Fruit fly (Drosophila melanogaster): ENCODE measurements around the gene gish.
A peak's percentile ranks its signal among the peaks of the same experiment; 100 is the strongest.

The gish gene

DNA sequence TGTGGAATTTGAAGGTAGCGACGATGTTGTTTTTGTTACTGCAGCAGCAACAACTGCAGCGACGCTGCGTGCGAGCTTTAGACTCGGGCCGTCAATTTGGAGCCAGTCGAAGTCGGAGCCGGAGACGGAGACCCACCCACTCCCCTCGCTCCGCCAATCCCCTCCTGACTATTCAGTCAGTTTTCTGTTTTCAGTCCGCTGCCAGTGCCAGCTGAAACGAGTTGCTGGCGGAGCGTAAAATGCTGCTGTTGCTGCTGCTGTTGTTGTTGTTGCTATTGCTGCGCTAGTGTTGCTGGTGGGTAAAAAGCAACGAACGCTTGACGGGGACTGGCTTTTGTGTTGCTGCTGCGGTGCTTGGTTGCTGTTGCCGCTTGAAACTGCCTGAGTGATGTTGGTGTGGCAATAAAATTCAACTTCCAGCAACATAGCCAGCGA lies 18.3 kb upstream of the gish start:
- TF ChIP-seq tj (GFP tag; optimal IDR thresholded peaks at IDR 0.05) = peak; percentile 95
- no peak for TF ChIP-seq CG7045 (GFP tag; optimal IDR thresholded peaks at IDR 0.05)
- TF ChIP-seq CG1620 (GFP tag; optimal IDR thresholded peaks at IDR 0.05) = no peak
- no peak for TF ChIP-seq kay (GFP tag; ENCODE audit: borderline replicate concordance)

DNA sequence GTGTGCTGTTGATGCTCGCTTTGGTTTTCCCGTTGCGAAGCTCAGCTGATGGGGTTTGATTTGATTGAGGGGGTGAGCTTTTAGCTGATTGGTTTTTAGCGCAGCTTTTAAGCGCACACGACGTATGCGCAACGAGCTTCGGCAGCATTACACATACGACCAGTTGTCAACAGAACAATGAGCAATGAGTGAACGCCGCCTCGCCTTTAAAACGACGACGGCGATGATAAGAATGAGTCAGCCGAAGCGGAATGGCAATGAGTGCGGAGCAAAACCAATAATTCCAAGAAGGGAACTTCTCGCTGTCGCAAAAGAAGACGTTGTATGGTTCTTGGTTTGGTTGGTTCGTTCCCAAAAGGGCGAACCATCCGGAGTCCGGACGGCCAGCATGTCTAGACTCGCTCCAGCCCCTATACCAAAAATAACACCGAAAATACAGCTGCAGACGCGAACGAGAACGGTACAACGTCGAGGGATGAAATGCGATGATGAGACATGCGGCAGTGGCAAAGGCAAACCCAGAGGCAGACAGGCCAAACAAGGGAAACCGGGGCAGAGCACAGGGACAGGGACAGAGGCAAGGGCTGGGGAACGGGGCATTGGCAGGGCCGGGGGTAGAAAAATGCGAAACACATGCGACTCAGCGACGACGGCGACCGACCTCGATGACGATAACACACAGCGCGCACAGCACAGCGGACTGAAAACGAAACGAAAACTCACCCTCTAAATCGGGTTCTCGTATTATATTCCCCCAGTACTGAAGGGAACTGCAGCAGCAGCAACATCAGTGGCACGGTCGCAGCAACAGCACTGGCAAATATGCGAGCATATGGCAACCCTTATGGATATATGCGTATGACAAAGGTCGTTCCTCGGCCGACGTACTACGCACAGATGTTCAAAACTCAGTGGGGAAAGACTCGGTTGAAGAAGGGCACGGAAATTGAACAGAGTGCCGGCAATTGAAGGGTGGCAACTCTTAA lies 17.3 kb upstream of the gish start:
- TF ChIP-seq Mnt (GFP tag; optimal IDR thresholded peaks at IDR 0.05) (peak; percentile 26), kay (GFP tag; ENCODE audit: borderline replicate concordance) (peak; percentile 97), CG14711 (tag; optimal IDR thresholded peaks at IDR 0.05) (peak; percentile 67), CG5204 (GFP tag; optimal IDR thresholded peaks at IDR 0.05) (no peak), CG12768 (GFP tag; optimal IDR thresholded peaks at IDR 0.05) (peak; percentile 12), ovo (GFP tag; optimal IDR thresholded peaks at IDR 0.05) (no peak), cic (GFP tag; optimal IDR thresholded peaks at IDR 0.05) (no peak)

DNA sequence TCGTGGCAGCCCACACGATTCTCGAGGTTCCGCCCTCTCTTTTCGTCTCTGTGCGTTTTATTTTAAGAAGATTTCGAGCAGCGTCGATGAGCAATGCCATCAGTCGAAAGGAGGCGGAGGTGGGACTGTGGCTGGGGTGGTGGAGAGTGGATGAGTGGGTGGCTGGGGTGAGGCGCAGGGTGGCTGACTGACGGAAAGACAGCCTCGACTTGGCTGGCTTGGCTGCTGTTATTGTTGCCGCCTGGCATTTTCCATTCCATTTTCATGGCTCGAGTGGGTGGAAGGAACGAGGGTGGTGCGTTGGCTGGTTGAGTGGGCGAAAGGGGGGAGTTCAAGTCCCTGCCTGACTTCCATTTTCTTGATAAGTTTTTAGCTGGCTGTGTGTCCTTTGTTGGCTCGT lies 16.1 kb upstream of the gish start:
- no peak for TF ChIP-seq pad (GFP tag; optimal IDR thresholded peaks at IDR 0.05)

DNA sequence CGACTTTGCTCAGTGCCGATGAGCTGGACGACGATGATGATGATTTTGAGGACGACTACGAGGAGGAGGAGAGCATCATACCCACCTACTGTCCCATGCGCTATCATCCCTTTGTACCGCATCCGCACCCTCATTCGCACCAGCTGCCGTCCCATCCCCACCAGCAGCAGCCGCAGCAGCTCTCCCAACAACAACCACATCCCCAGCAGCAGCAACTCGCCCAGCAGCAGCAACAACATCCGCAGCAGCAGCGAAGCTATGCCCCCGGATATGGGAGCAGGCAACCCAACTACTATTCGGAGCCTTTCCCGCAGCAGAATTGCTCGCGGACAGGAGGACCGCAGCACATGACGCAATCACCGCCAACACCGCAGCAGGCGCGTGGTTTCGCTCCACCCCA lies 14.9 kb upstream of the gish start:
- TF ChIP-seq Clk (GFP tag; optimal IDR thresholded peaks at IDR 0.05) = no peak
- TF ChIP-seq tj (GFP tag; optimal IDR thresholded peaks at IDR 0.05) = no peak
- no peak for TF ChIP-seq kay (GFP tag; ENCODE audit: borderline replicate concordance)
- TF ChIP-seq pad (GFP tag; optimal IDR thresholded peaks at IDR 0.05) = no peak
- no peak for TF ChIP-seq ovo (GFP tag; optimal IDR thresholded peaks at IDR 0.05)
- no peak for TF ChIP-seq Hr96 (GFP tag; optimal IDR thresholded peaks at IDR 0.05)

DNA sequence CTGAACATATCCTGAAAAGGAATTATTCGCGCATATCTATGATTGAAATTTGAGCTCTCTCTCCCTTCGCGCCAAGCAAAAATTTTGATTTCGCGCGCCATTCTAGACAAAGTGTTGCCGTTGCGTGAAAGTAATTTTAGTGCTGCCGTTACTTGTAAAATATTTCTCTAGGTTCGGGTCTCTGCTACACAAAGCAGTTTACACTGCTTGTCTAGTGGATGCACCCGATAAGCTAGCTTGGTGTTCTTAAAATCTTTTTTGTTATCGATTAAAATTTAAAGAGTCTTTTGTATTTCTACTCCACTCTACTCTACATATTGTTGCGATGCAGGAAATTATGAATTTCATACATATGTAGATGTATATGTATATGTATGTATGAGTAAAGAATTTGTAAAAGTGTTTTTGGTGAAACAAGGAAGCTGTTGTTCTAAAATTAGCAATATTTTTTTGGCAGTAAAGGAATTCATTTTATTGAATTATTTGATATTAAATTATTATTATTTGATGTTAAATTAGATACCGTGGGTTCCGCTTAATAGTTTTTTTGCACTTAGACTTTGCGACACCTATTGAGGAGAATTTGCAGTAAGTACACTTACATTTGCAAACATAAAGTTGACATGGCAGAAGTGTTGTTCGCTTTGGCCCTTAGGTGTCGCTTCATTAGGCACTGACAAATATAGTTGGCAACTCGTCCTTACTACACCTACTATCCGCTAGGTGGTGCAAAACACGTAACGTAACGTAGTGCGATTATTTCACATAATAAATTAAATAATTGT lies 11.7 kb upstream of the gish start:
- TF ChIP-seq Hr96 (GFP tag; optimal IDR thresholded peaks at IDR 0.05) (no peak), CG7045 (GFP tag; optimal IDR thresholded peaks at IDR 0.05) (no peak), Mnt (GFP tag; optimal IDR thresholded peaks at IDR 0.05) (peak; percentile 43), CG7101 (tag; optimal IDR thresholded peaks at IDR 0.05) (peak; percentile 29), toe (GFP tag; optimal IDR thresholded peaks at IDR 0.05) (no peak), CG1620 (GFP tag; optimal IDR thresholded peaks at IDR 0.05) (peak; percentile 63), ovo (GFP tag; optimal IDR thresholded peaks at IDR 0.05) (no peak), Clk (GFP tag; optimal IDR thresholded peaks at IDR 0.05) (no peak), CG11617 (GFP tag; optimal IDR thresholded peaks at IDR 0.05) (peak; percentile 56), cnc (optimal IDR thresholded peaks at IDR 0.05) (no peak), pad (GFP tag; optimal IDR thresholded peaks at IDR 0.05) (peak; percentile 56), CG5204 (GFP tag; optimal IDR thresholded peaks at IDR 0.05) (no peak), bab1 (GFP tag; optimal IDR thresholded peaks at IDR 0.05) (peak; percentile 82), Crg-1 (GFP tag; optimal IDR thresholded peaks at IDR 0.05) (peak; percentile 37), CG33017 (tag; optimal IDR thresholded peaks at IDR 0.05) (no peak), CG12768 (GFP tag; optimal IDR thresholded peaks at IDR 0.05) (no peak), tj (GFP tag; optimal IDR thresholded peaks at IDR 0.05) (no peak), CG14711 (tag; optimal IDR thresholded peaks at IDR 0.05) (no peak), kay (GFP tag; ENCODE audit: borderline replicate concordance) (no peak), cic (GFP tag; optimal IDR thresholded peaks at IDR 0.05) (no peak)

DNA sequence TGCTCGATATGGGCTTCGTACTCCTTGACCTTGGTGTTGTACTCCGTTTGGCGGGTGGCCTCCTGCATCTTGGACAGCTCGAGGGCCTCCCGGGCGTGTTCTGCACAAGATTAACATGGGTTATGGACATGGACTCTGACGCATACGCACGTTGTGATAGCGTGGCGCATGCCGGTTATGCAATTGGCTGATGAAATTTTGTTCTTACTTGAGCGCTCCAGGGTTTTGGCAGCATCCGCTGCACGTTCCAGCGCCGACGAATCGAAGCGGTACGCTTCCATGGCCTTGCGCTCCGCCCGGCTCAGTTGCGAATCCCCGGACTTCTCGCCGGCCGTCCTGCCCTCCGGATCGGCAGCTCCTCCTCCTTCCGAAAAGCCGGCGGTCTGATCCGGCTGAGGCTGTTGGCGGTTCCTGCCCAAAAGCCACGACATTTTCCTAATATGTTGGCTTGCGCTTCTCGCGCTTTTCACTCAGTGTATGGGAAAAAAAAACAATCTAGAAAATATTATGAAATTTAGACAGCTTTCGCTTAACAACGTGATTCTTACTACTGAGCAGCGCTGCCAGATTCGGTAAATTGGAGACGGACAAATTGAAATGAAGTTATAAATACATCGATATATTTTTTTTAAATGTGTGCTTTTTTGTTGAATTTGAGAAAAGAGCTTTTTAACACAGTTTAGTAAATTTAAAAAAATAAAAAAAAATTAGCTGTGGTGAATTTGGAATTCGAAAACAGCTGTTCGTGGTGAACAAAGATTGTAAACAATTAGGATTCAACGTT lies 8.5 kb upstream of the gish start, which contains the start of the genes bor and asun:
Gene bor (minus strand): TSS at position 594 of the 784 bp plus-strand sequence.
Gene asun (plus strand): TSS at position 750 of the 784 bp plus-strand sequence.
- no peak for TF ChIP-seq kay (GFP tag; ENCODE audit: borderline replicate concordance)
- no peak for TF ChIP-seq Hr96 (GFP tag; optimal IDR thresholded peaks at IDR 0.05)
- peak; percentile 63 for TF ChIP-seq CG11617 (GFP tag; optimal IDR thresholded peaks at IDR 0.05)
- no peak for TF ChIP-seq toe (GFP tag; optimal IDR thresholded peaks at IDR 0.05)
- TF ChIP-seq CG7045 (GFP tag; optimal IDR thresholded peaks at IDR 0.05) = no peak
- TF ChIP-seq tj (GFP tag; optimal IDR thresholded peaks at IDR 0.05) = no peak
- TF ChIP-seq Crg-1 (GFP tag; optimal IDR thresholded peaks at IDR 0.05) = peak; percentile 32
- TF ChIP-seq cnc (optimal IDR thresholded peaks at IDR 0.05) = no peak
- TF ChIP-seq CG7101 (tag; optimal IDR thresholded peaks at IDR 0.05) = peak; percentile 55
- no peak for TF ChIP-seq Clk (GFP tag; optimal IDR thresholded peaks at IDR 0.05)
- TF ChIP-seq ovo (GFP tag; optimal IDR thresholded peaks at IDR 0.05) = no peak
- peak; percentile 84 for TF ChIP-seq cic (GFP tag; optimal IDR thresholded peaks at IDR 0.05)
- peak; percentile 94 for TF ChIP-seq Mnt (GFP tag; optimal IDR thresholded peaks at IDR 0.05)
- peak; percentile 51 for TF ChIP-seq bab1 (GFP tag; optimal IDR thresholded peaks at IDR 0.05)
- no peak for TF ChIP-seq CG5204 (GFP tag; optimal IDR thresholded peaks at IDR 0.05)
- TF ChIP-seq CG1620 (GFP tag; optimal IDR thresholded peaks at IDR 0.05) = no peak
- no peak for TF ChIP-seq CG12768 (GFP tag; optimal IDR thresholded peaks at IDR 0.05)
- TF ChIP-seq CG33017 (tag; optimal IDR thresholded peaks at IDR 0.05) = peak; percentile 9
- TF ChIP-seq CG14711 (tag; optimal IDR thresholded peaks at IDR 0.05) = no peak
- TF ChIP-seq pad (GFP tag; optimal IDR thresholded peaks at IDR 0.05) = peak; percentile 2
